Worm (Caenorhabditis elegans) whole organism, mixed stage, embryonic: Measurements from ENCODE around the gene wdfy-3.

Source experiments
- M03D4.4 ChIP-seq: sonication (generic microtip); optimal IDR thresholded peaks from 2 replicates; lab custom pipeline; 2017; ENCODE audit warnings: mild to moderate bottlenecking, missing genetic modification characterization, missing compliant biosample characterization
- bed-3 ChIP-seq: fragments of 200-800 bp; sonication (Bioruptor generic); optimal IDR thresholded peaks from 3 replicates; lab custom pipeline; 2018; ENCODE audit warnings: mild to moderate bottlenecking, missing genetic modification characterization, moderate library complexity, missing compliant biosample characterization
- blmp-1 ChIP-seq: fragments of 150-350 bp; optimal IDR thresholded peaks from 2 replicates; lab custom pipeline; 2014; ENCODE audit warnings: missing biosample characterization, missing genetic modification characterization
- ceh-39 ChIP-seq: fragments of 150-350 bp; optimal IDR thresholded peaks from 2 replicates; lab custom pipeline; 2014; ENCODE audit warnings: missing biosample characterization, missing genetic modification characterization
- ceh-83 ChIP-seq: fragments of 200-800 bp; sonication (Bioruptor generic); optimal IDR thresholded peaks from 2 replicates; lab custom pipeline; 2018; ENCODE audit warnings: mild to moderate bottlenecking, missing genetic modification characterization, missing compliant biosample characterization
- ces-1 ChIP-seq: fragments of 150-350 bp; optimal IDR thresholded peaks from 2 replicates; lab custom pipeline; 2014; ENCODE audit warnings: missing biosample characterization, missing genetic modification reagents, missing genetic modification characterization
- cnd-1 ChIP-seq: fragments of 200-800 bp; sonication (Bioruptor generic); optimal IDR thresholded peaks from 2 replicates; lab custom pipeline; 2018; ENCODE audit warnings: mild to moderate bottlenecking, missing genetic modification characterization, missing compliant biosample characterization
- drap-1 ChIP-seq: fragments of 200-800 bp; sonication (Bioruptor generic); optimal IDR thresholded peaks from 3 replicates; lab custom pipeline; 2018; ENCODE audit warnings: mild to moderate bottlenecking, missing genetic modification characterization, missing compliant biosample characterization
- elt-1 ChIP-seq: sonication (generic microtip); optimal IDR thresholded peaks from 2 replicates; lab custom pipeline; 2017; ENCODE audit warnings: missing genetic modification characterization, mild to moderate bottlenecking, missing compliant biosample characterization, antibody characterized with exemption, moderate library complexity, borderline replicate concordance; ENCODE audit not compliant: insufficient read depth
- elt-3 ChIP-seq: fragments of 150-350 bp; optimal IDR thresholded peaks from 2 replicates; lab custom pipeline; 2014; ENCODE audit warnings: missing biosample characterization, missing genetic modification characterization
- flh-1 ChIP-seq: fragments of 200-800 bp; sonication (Bioruptor generic); optimal IDR thresholded peaks from 2 replicates; lab custom pipeline; 2018; ENCODE audit warnings: mild to moderate bottlenecking, missing genetic modification characterization, moderate library complexity, missing compliant biosample characterization
- ham-2 ChIP-seq: fragments of 200-800 bp; sonication (Bioruptor generic); optimal IDR thresholded peaks from 2 replicates; lab custom pipeline; 2018; ENCODE audit warnings: mild to moderate bottlenecking, missing genetic modification characterization, missing compliant biosample characterization
- hlh-1 ChIP-seq: fragments of 150-350 bp; optimal IDR thresholded peaks from 2 replicates; lab custom pipeline; 2014; ENCODE audit warnings: missing biosample characterization, missing genetic modification reagents, missing genetic modification characterization
- lin-13 ChIP-seq: fragments of 150-350 bp; optimal IDR thresholded peaks from 2 replicates; lab custom pipeline; 2014; ENCODE audit warnings: missing biosample characterization, missing genetic modification characterization
- lsy-2 ChIP-seq: fragments of 150-350 bp; optimal IDR thresholded peaks from 2 replicates; lab custom pipeline; 2014; ENCODE audit warnings: missing biosample characterization, missing genetic modification characterization
- mab-5 ChIP-seq: fragments of 150-350 bp; optimal IDR thresholded peaks from 2 replicates; lab custom pipeline; 2014; ENCODE audit warnings: missing biosample characterization, missing genetic modification characterization
- mls-2 ChIP-seq: sonication (generic microtip); optimal IDR thresholded peaks from 2 replicates; lab custom pipeline; 2016; ENCODE audit warnings: mild to moderate bottlenecking, missing genetic modification characterization, moderate library complexity, missing compliant biosample characterization
- nhr-12 ChIP-seq: fragments of 150-350 bp; optimal IDR thresholded peaks from 2 replicates; lab custom pipeline; 2014; ENCODE audit warnings: missing biosample characterization, missing genetic modification characterization
- nhr-28 ChIP-seq: fragments of 150-350 bp; optimal IDR thresholded peaks from 2 replicates; lab custom pipeline; 2014; ENCODE audit warnings: missing biosample characterization, missing genetic modification characterization
- pha-4 ChIP-seq: fragments of 150-350 bp; optimal IDR thresholded peaks from 2 replicates; lab custom pipeline; 2018; ENCODE audit warnings: missing biosample characterization, missing genetic modification reagents, missing genetic modification characterization
- sem-2 ChIP-seq: fragments of 200-800 bp; sonication (Bioruptor generic); optimal IDR thresholded peaks from 2 replicates; lab custom pipeline; 2018; ENCODE audit warnings: mild to moderate bottlenecking, missing genetic modification characterization, missing compliant biosample characterization
- snpc-4 ChIP-seq: fragments of 150-350 bp; optimal IDR thresholded peaks from 2 replicates; lab custom pipeline; 2014; ENCODE audit warnings: missing biosample characterization, missing genetic modification characterization
- sptf-1 ChIP-seq: sonication (generic microtip); optimal IDR thresholded peaks from 2 replicates; lab custom pipeline; 2017; ENCODE audit warnings: mild to moderate bottlenecking, missing genetic modification characterization, moderate library complexity, missing compliant biosample characterization
- tbx-8 ChIP-seq: fragments of 200-800 bp; sonication (Bioruptor generic); optimal IDR thresholded peaks from 2 replicates; lab custom pipeline; 2018; ENCODE audit warnings: mild to moderate bottlenecking, missing genetic modification characterization, moderate library complexity, missing compliant biosample characterization
- unc-120 ChIP-seq: sonication (generic microtip); optimal IDR thresholded peaks from 2 replicates; lab custom pipeline; 2017; ENCODE audit warnings: missing genetic modification characterization, missing compliant biosample characterization; ENCODE audit not compliant: poor library complexity, severe bottlenecking
- unc-62 ChIP-seq: fragments of 150-350 bp; optimal IDR thresholded peaks from 2 replicates; lab custom pipeline; 2014; ENCODE audit warnings: missing biosample characterization, missing genetic modification reagents, missing genetic modification characterization
- ztf-11 ChIP-seq: fragments of 150-350 bp; optimal IDR thresholded peaks from 2 replicates; lab custom pipeline; 2014; ENCODE audit warnings: missing biosample characterization, missing genetic modification characterization

The wdfy-3 gene

DNA sequence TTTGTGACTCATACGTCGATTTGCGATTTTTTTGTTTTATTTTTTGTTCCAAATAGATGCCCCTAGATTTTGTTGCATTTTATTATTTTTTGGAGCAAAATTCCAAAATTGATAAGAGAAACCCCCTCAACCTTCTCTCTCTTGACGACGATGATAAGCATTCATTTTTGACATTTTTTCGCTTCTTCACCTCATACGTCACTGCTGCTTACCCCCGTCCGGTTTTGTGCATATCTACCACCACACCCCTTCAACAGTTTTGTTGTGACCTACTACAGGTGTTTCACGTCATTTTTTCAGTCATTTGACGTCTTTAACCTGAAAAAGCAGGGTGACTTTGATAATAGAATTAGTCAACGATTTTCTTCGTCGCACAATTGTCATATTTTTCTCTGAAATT is 45.7 kb downstream of the wdfy-3 start:
- TF ChIP-seq mls-2 (tag; lab: Kevin White, UChicago) (no peak), M03D4.4 (no peak), snpc-4 (no peak), ham-2 (GFP tag; lab: Kevin White, UChicago) (no peak), lin-13 (tag; lab: Kevin White, UChicago) (no peak), nhr-28 (no peak), hlh-1 (tag; lab: Kevin White, UChicago) (no peak), ces-1 (no peak), unc-120 (tag; lab: Kevin White, UChicago) (no peak), elt-1 (tag; lab: Kevin White, UChicago) (no peak), bed-3 (GFP tag; lab: Kevin White, UChicago) (no peak), elt-3 (tag; lab: Kevin White, UChicago) (no peak), flh-1 (GFP tag; lab: Kevin White, UChicago) (no peak), lsy-2 (tag; lab: Kevin White, UChicago) (no peak), tbx-8 (GFP tag; lab: Kevin White, UChicago) (no peak), pha-4 (tag; lab: Kevin White, UChicago) (no peak), nhr-12 (tag; lab: Kevin White, UChicago) (no peak)

DNA sequence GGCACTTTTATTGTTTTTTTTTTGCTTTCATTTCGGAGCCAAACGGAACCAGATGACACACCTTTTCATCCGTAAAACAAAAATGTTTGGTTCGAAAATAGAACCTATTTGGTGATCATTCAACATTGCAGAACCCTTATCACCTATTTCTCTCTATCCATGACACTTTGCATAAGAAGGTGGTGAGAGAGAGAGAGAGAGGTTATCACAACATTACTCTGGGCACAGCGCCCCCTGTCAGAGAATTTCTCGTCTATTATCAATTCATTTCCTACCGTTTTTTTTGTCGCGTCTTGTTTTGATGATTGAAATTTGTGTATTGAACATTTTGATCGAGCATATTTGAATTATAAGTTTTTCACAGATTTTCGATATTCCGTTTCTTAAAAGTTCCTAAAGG is 47.0 kb downstream of the wdfy-3 start:
- TF ChIP-seq pha-4 (tag; lab: Kevin White, UChicago) = no peak
- TF ChIP-seq unc-120 (tag; lab: Kevin White, UChicago) = no peak
- TF ChIP-seq, all 35 proteins: peak for 0

DNA sequence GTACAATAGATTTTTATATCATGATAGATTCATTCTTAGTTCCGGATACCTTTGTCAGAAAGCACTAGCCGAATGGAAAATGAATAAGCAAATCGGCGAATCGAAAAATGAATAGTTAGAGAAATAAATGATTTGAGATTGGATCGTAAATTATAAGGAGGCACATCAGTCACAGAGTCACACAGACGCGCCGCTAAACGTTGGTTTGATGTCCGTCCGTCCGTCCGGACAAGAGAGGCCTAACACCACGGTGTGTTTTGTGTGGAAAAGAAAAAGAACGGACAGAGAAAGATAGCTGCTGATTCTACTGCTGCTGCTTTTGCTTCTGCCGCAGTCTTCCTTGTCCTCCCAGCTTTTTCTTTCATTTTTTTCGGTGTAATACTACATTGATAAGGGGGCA is 47.7 kb downstream of the wdfy-3 start:
- TF ChIP-seq unc-62 (GFP tag; lab: Kevin White, UChicago) = peak; percentile 62
- TF ChIP-seq pha-4 (tag; lab: Kevin White, UChicago) = no peak

DNA sequence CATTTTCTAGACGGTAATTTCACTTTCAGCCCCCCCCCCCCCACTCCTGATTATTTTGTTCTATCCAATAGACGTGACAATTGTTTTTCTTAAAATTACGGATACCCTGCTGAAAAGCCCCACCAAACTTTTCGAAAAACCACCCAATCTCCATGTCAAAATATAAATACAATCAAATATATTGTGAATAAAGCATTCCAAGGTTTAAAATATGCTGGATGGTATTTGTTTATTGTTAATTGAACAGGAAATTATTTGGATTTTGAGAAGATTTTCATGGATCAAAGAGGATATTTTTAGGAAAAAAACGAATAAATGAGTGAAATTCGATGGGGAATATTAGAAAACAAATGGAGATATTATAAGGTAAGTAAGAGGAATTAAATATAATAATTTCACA is 50.6 kb downstream of the wdfy-3 start, which contains the start of gene C27D8.4:
Gene C27D8.4, plus strand, starts transcription at position 301 of the 400 bp plus-strand sequence.
- TF ChIP-seq hlh-1 (tag; lab: Kevin White, UChicago) (no peak), M03D4.4 (no peak), mab-5 (tag; lab: Kevin White, UChicago) (no peak)

DNA sequence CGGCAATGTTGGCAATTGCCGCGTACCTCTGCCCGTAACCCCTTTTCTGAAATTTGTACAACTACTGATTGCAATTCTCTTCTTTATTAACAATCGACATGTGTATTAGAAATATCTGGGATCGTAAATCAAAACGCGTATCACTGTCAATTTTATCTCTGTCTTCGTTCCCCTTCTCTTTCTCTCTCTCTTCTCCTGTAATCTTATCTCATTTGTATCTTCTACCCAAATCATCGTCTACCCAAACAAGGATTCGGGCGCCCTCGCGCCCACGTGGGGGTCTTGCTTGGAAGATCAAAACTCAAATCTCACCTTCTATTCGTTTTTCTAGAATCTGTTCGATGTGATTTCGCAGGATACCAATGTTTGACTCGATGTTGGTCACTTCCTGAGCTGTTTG is 57.8 kb downstream of the wdfy-3 start, which contains the start of gene C27D8.2:
Gene C27D8.2, plus strand, starts transcription at position 222 of the 400 bp plus-strand sequence.
- TF ChIP-seq elt-1 (tag; lab: Kevin White, UChicago) = peak; percentile 58
- TF ChIP-seq ceh-83 (GFP tag; lab: Kevin White, UChicago) = no peak
- peak; percentile 14 for TF ChIP-seq unc-62 (GFP tag; lab: Kevin White, UChicago)
- TF ChIP-seq ham-2 (GFP tag; lab: Kevin White, UChicago) = no peak
- peak; percentile 34 for TF ChIP-seq elt-3 (tag; lab: Kevin White, UChicago)
- TF ChIP-seq pha-4 (tag; lab: Kevin White, UChicago) = no peak
- TF ChIP-seq drap-1 (GFP tag; lab: Kevin White, UChicago) = no peak
- no peak for TF ChIP-seq cnd-1 (tag; lab: Kevin White, UChicago)

DNA sequence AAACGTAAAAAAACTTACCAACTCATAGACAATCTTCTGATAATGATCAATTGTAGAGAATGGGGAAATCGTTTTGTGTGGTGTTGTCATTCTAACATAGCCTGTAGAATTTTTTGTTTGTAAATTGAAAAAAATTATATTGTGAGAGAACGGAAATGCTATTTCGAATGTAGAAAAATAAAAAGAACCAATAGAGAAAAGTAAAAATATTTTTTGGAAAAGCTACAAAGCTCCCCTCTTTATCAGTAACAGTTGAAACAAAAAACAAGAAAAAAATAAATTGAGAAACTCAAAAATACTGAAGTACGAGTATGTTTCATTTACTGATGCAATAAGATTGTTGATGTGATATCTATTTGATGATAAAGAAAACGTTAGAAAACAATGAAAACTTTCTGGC is 58.4 kb downstream of the wdfy-3 start, which contains the start of gene C27D8.3:
Gene C27D8.3, minus strand, starts transcription at position 101 of the 400 bp plus-strand sequence.
- TF ChIP-seq blmp-1 (tag; lab: Kevin White, UChicago) = no peak
- TF ChIP-seq drap-1 (GFP tag; lab: Kevin White, UChicago) = no peak
- TF ChIP-seq hlh-1 (tag; lab: Kevin White, UChicago) = no peak
- TF ChIP-seq tbx-8 (GFP tag; lab: Kevin White, UChicago) = no peak
- no peak for TF ChIP-seq mls-2 (tag; lab: Kevin White, UChicago)
- TF ChIP-seq ceh-39 (tag; lab: Kevin White, UChicago) = no peak
- TF ChIP-seq sptf-1 (tag; lab: Kevin White, UChicago) = no peak
- no peak for TF ChIP-seq snpc-4
- no peak for TF ChIP-seq unc-120 (tag; lab: Kevin White, UChicago)
- no peak for TF ChIP-seq nhr-12 (tag; lab: Kevin White, UChicago)
- TF ChIP-seq sem-2 (GFP tag; lab: Kevin White, UChicago) = no peak
- no peak for TF ChIP-seq ztf-11 (tag; lab: Kevin White, UChicago)
- no peak for TF ChIP-seq ceh-83 (GFP tag; lab: Kevin White, UChicago)
